Worm (Caenorhabditis elegans): Measurements from ENCODE around the gene srbc-24.
A peak's percentile ranks its signal among the peaks of the same experiment; 100 is the strongest.

The srbc-24 gene

ce11 chrV:2191122-2191521 lies 39.6 kb downstream of the srbc-24 start, which contains the start of gene srbc-42:
Gene srbc-42 (minus strand): TSS chrV:2191222.
- TF ChIP-seq nhr-111 (GFP tag; optimal IDR thresholded peaks at IDR 0.05) (no peak), nhr-41 (GFP tag; IDR thresholded peaks at IDR 0.05) (no peak), egl-43 (GFP tag; IDR thresholded peaks at IDR 0.05) (no peak), set-16 (GFP tag; IDR thresholded peaks at IDR 0.05) (no peak), daf-16 (GFP tag; optimal IDR thresholded peaks at IDR 0.05) (no peak), daf-16 (tag; optimal IDR thresholded peaks at IDR 0.05) (no peak), fkh-10 (GFP tag; optimal IDR thresholded peaks at IDR 0.05) (no peak), tag-97 (GFP tag; IDR thresholded peaks at IDR 0.05) (no peak), lir-3 (tag; optimal IDR thresholded peaks at IDR 0.05) (no peak), T20F7.1 (GFP tag; optimal IDR thresholded peaks at IDR 0.05) (no peak), ztf-11 (tag; optimal IDR thresholded peaks at IDR 0.05) (no peak), Y48G9A.11 (GFP tag; IDR thresholded peaks at IDR 0.05) (no peak), F44E2.7 (GFP tag; IDR thresholded peaks at IDR 0.05) (no peak)

DNA sequence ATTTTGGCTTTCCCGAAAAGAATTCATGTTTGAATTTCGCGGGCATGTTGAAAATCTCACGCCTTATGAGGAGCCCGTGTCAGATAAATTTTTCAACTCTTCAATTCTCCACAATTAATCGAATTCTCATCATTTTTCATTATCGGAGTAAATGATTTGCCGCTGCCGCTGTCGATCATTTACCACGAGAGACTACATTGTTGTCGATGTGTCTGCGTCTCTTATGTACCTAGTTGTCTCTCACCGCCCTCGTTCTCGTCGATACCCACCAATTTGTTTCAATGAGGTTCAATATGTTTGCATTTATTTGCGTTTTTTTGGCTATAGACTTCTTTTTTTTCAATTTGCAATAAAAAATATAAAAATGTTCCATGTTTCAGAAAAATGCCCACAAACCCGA lies 40.6 kb downstream of the srbc-24 start, which contains the start of gene nhr-13:
Gene nhr-13 (plus strand): TSS at position 369 of the 400 bp plus-strand sequence.
- TF ChIP-seq dmd-8 (GFP tag; IDR thresholded peaks at IDR 0.05) = no peak
- TF ChIP-seq dve-1 (tag; optimal IDR thresholded peaks at IDR 0.05; ENCODE audit: insufficient read depth) = peak; percentile 11
- peak; percentile 30 for TF ChIP-seq duxl-1 (tag; optimal IDR thresholded peaks at IDR 0.05; ENCODE audit: poor library complexity)
- TF ChIP-seq zfp-3 (GFP tag; conservative IDR thresholded peaks at IDR 0.05) = no peak
- peak; percentile 35 for TF ChIP-seq hlh-11 (tag; optimal IDR thresholded peaks at IDR 0.05)
- no peak for TF ChIP-seq F26F4.8 (GFP tag; conservative IDR thresholded peaks at IDR 0.05)
- peak; percentile 61 for TF ChIP-seq dmd-6 (GFP tag; IDR thresholded peaks at IDR 0.05)
- no peak for TF ChIP-seq lin-38 (GFP tag; IDR thresholded peaks at IDR 0.05)
- TF ChIP-seq daf-16 (GFP tag; optimal IDR thresholded peaks at IDR 0.05) = no peak
- peak; percentile 47 for TF ChIP-seq daf-16 (tag; optimal IDR thresholded peaks at IDR 0.05)
- peak; percentile 53 for TF ChIP-seq hlh-30 (tag; optimal IDR thresholded peaks at IDR 0.05; ENCODE audit: insufficient read depth)
- TF ChIP-seq hmg-1.1 (GFP tag; IDR thresholded peaks at IDR 0.05) = peak; percentile 56; the same call in 1 of the 2 replicates
- TF ChIP-seq nhr-237 (tag; optimal IDR thresholded peaks at IDR 0.05) = no peak
- peak; percentile 53 for TF ChIP-seq nhr-28 (tag; optimal IDR thresholded peaks at IDR 0.05)
- TF ChIP-seq mdl-1 (tag; optimal IDR thresholded peaks at IDR 0.05) = peak in 1 of 2 experiments; percentile 13
- TF ChIP-seq aha-1 (tag) = peak; percentile 82
- TF ChIP-seq set-16 (GFP tag; IDR thresholded peaks at IDR 0.05) = no peak
- peak; percentile 29 for TF ChIP-seq mes-2 (tag; optimal IDR thresholded peaks at IDR 0.05; ENCODE audit: poor library complexity, severe bottlenecking)
- no peak for TF ChIP-seq ztf-7 (tag; optimal IDR thresholded peaks at IDR 0.05)

DNA sequence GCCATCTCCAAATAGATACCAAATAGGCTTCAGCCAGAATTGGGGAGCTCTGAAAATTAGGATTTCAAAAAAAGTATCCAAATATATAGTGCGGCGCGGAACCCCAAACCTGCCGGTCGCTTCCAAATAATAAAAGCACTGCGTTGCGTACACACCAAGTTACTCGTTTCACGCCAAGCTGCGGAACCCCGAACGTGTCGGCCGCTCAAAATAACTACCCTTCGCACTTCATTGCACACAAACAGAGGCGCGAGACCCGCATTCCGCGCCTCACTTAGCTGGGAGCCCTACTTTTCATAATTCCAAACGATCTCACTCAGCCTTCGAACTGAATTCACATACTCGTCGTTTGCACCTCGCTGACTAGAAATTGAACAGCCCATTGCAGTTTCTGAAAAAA lies 48.0 kb downstream of the srbc-24 start:
- TF ChIP-seq skn-1 (tag; optimal IDR thresholded peaks at IDR 0.05) (no peak), snpc-1.2 (GFP tag; IDR thresholded peaks at IDR 0.05) (no peak), nhr-11 (tag; optimal IDR thresholded peaks at IDR 0.05) (no peak), ZK337.2 (GFP tag; IDR thresholded peaks at IDR 0.05) (no peak), F49E8.2 (tag; optimal IDR thresholded peaks at IDR 0.05; ENCODE audit: borderline replicate concordance) (no peak), T20F7.1 (GFP tag; optimal IDR thresholded peaks at IDR 0.05) (no peak), R02D3.7 (tag; optimal IDR thresholded peaks at IDR 0.05) (no peak), nhr-48 (tag; optimal IDR thresholded peaks at IDR 0.05) (no peak)

DNA sequence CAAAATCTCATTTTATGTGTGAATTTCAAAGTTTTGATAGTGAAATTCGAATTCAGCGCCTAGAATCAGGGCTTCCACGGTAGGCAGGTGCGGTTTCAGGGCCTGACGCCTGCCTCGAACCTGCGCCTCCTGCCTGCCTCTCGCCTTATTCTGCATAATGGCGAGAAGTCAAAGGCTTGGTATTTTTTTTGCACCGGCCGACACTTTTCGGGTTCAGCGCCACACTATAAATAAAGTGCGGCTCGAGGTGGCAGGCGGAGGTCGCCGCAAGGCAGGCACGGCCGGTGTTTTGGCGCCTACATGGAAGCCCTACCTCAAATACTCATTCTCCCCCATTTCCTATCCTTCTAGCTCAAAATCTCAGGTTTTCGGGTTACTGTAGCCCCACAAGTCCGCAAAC lies 48.8 kb downstream of the srbc-24 start:
- no peak for TF ChIP-seq vab-7 (GFP tag; IDR thresholded peaks at IDR 0.05)
- TF ChIP-seq egl-43 (GFP tag; IDR thresholded peaks at IDR 0.05) = 0 out of 2 replicates have a peak, but pooled peaks have one; percentile 3
- TF ChIP-seq set-16 (GFP tag; IDR thresholded peaks at IDR 0.05) = peak; percentile 69; the same call in 1 of the 2 replicates

All from whole organism, L4 larva.